Fruit fly (Drosophila melanogaster) whole organism, pupa: ENCODE data around the gene Oatp33Ea.

Source experiments
- CG10348 ChIP-seq: fragments of 200-800 bp; sonication (Bioruptor generic); IDR thresholded peaks from 2 replicates; pipeline ENCODE4 v1.3.6; 2022; ENCODE audit warnings: missing biosample characterization, missing genetic modification characterization
- CG12605 ChIP-seq: fragments of 200-800 bp; sonication (Bioruptor generic); IDR thresholded peaks from 2 replicates; pipeline ENCODE4 v1.3.6; 2022; ENCODE audit warnings: missing biosample characterization, missing genetic modification characterization
- CG13204 ChIP-seq: fragments of 200-800 bp; sonication (Bioruptor generic); optimal IDR thresholded peaks from 2 replicates; lab custom pipeline; 2018; ENCODE audit warnings: missing biosample characterization, mild to moderate bottlenecking, missing genetic modification characterization, moderate library complexity
- CG14655 ChIP-seq: fragments of 200-800 bp; sonication (Bioruptor generic); optimal IDR thresholded peaks from 3 replicates; lab custom pipeline; 2017; ENCODE audit warnings: mild to moderate bottlenecking, missing biosample characterization, missing genetic modification reagents, missing genetic modification characterization
- CG15710 ChIP-seq: fragments of 200-800 bp; sonication (Bioruptor generic); optimal IDR thresholded peaks from 2 replicates; lab custom pipeline; 2018; ENCODE audit warnings: missing biosample characterization, mild to moderate bottlenecking, missing genetic modification characterization, moderate library complexity
- CG17806 ChIP-seq: fragments of 200-800 bp; sonication (Bioruptor generic); optimal IDR thresholded peaks from 2 replicates; lab custom pipeline; 2018; ENCODE audit warnings: missing biosample characterization, mild to moderate bottlenecking, missing genetic modification characterization, moderate library complexity
- CG32121 ChIP-seq: fragments of 200-800 bp; sonication (Bioruptor generic); IDR thresholded peaks from 2 replicates; pipeline ENCODE4 v1.3.6; 2022; ENCODE audit warnings: missing biosample characterization, missing genetic modification characterization
- CG34367 ChIP-seq: fragments of 200-800 bp; sonication (Bioruptor generic); optimal IDR thresholded peaks from 2 replicates; lab custom pipeline; 2018; ENCODE audit warnings: missing biosample characterization, mild to moderate bottlenecking, missing genetic modification characterization
- CG4496 ChIP-seq: fragments of 200-800 bp; sonication (Bioruptor generic); IDR thresholded peaks from 3 replicates; pipeline ENCODE4 v1.3.6; 2022; ENCODE audit warnings: missing biosample characterization, missing genetic modification characterization
- CG8159 ChIP-seq: fragments of 200-800 bp; sonication (Bioruptor generic); optimal IDR thresholded peaks from 3 replicates; lab custom pipeline; 2018; ENCODE audit warnings: missing biosample characterization, mild to moderate bottlenecking, missing genetic modification characterization, moderate library complexity
- CG8301 ChIP-seq: fragments of 200-800 bp; sonication (Bioruptor generic); optimal IDR thresholded peaks from 2 replicates; lab custom pipeline; 2018; ENCODE audit warnings: missing biosample characterization, mild to moderate bottlenecking, missing genetic modification characterization
- CG9948 ChIP-seq: fragments of 200-800 bp; sonication (Bioruptor generic); optimal IDR thresholded peaks from 2 replicates; lab custom pipeline; 2018; ENCODE audit warnings: missing biosample characterization, mild to moderate bottlenecking, missing genetic modification characterization, moderate library complexity
- D1 ChIP-seq: fragments of 200-800 bp; sonication (Bioruptor generic); optimal IDR thresholded peaks from 2 replicates; lab custom pipeline; 2018; ENCODE audit warnings: missing biosample characterization, mild to moderate bottlenecking, missing genetic modification characterization, moderate library complexity
- EcR ChIP-seq: fragments of 200-800 bp; sonication (Bioruptor generic); optimal IDR thresholded peaks from 3 replicates; lab custom pipeline; 2019; ENCODE audit warnings: missing biosample characterization, missing genetic modification characterization, mild to moderate bottlenecking, moderate library complexity, missing genetic modification reagents
- Ets98B ChIP-seq: fragments of 200-800 bp; sonication (Bioruptor generic); IDR thresholded peaks from 2 replicates; pipeline ENCODE4 v1.3.6; 2022; ENCODE audit warnings: missing biosample characterization, missing genetic modification characterization
- Pif1A ChIP-seq: fragments of 200-800 bp; sonication (Bioruptor generic); optimal IDR thresholded peaks from 3 replicates; lab custom pipeline; 2016; ENCODE audit warnings: missing biosample characterization, missing genetic modification characterization
- Pif1B ChIP-seq: fragments of 200-800 bp; sonication (Bioruptor generic); optimal IDR thresholded peaks from 3 replicates; lab custom pipeline; 2016; ENCODE audit warnings: missing biosample characterization, missing genetic modification characterization
- Snoo ChIP-seq: fragments of 200-800 bp; sonication (Bioruptor generic); optimal IDR thresholded peaks from 3 replicates; lab custom pipeline; 2017; ENCODE audit warnings: missing biosample characterization, mild to moderate bottlenecking, missing genetic modification characterization, inconsistent platforms
- fd96Ca ChIP-seq: fragments of 200-800 bp; sonication (Bioruptor generic); IDR thresholded peaks from 3 replicates; pipeline ENCODE4 v1.3.6; 2022; ENCODE audit warnings: missing biosample characterization, missing genetic modification characterization
- gl ChIP-seq: fragments of 200-800 bp; sonication (Bioruptor generic); optimal IDR thresholded peaks from 2 replicates; lab custom pipeline; 2018; ENCODE audit warnings: missing biosample characterization, mild to moderate bottlenecking, missing genetic modification characterization
- rn ChIP-seq: fragments of 200-800 bp; sonication (Bioruptor generic); IDR thresholded peaks from 2 replicates; pipeline ENCODE4 v1.3.6; 2022; ENCODE audit warnings: missing biosample characterization, missing genetic modification characterization

Gene Oatp33Ea

dm6 chr2L:12485897-12486615 lies 40.3 kb upstream of the Oatp33Ea start:
- TF ChIP-seq CG32121 (GFP tag; lab: Robert Waterston, UW) = no peak
- peak; percentile 21 for TF ChIP-seq CG8159 (tag; lab: Kevin White, UChicago)
- no peak for TF ChIP-seq Pif1B (GFP tag; lab: Kevin White, UChicago)
- peak; percentile 10 for TF ChIP-seq CG14655 (GFP tag; lab: Kevin White, UChicago)
- TF ChIP-seq Ets98B (GFP tag; lab: Robert Waterston, UW) = no peak
- TF ChIP-seq, all 21 proteins: peak for 2

- TF ChIP-seq gl (tag; lab: Kevin White, UChicago) (peak; percentile 92), EcR (GFP tag; lab: Kevin White, UChicago) (peak; percentile 70), CG4496 (GFP tag; lab: Robert Waterston, UW) (peak; percentile 96), CG8159 (tag; lab: Kevin White, UChicago) (peak; percentile 95), CG8301 (tag; lab: Kevin White, UChicago) (peak; percentile 96), Ets98B (GFP tag; lab: Robert Waterston, UW) (peak; percentile 95), CG9948 (tag; lab: Kevin White, UChicago) (peak; percentile 95), CG14655 (GFP tag; lab: Kevin White, UChicago) (peak; percentile 96), CG13204 (GFP tag; lab: Kevin White, UChicago) (peak; percentile 86), CG17806 (tag; lab: Kevin White, UChicago) (peak; percentile 95), CG10348 (GFP tag; lab: Robert Waterston, UW) (peak; percentile 86), Pif1A (GFP tag; lab: Kevin White, UChicago) (peak; percentile 96), CG15710 (tag; lab: Kevin White, UChicago) (peak; percentile 97), fd96Ca (GFP tag; lab: Robert Waterston, UW) (peak; percentile 95), CG34367 (tag; lab: Kevin White, UChicago) (peak; percentile 94), CG32121 (GFP tag; lab: Robert Waterston, UW) (peak; percentile 96), Snoo (tag; lab: Kevin White, UChicago) (peak; percentile 93), D1 (tag; lab: Kevin White, UChicago) (peak; percentile 79), CG12605 (GFP tag; lab: Robert Waterston, UW) (peak; percentile 89), Pif1B (GFP tag; lab: Kevin White, UChicago) (peak; percentile 96), rn (peak; percentile 91)
Observed at dm6 chr2L:12483866-12484554, 38.3 kb upstream of the Oatp33Ea start.

dm6 chr2L:12483519-12483865 lies 37.8 kb upstream of the Oatp33Ea start:
- no peak for TF ChIP-seq CG8301 (tag; lab: Kevin White, UChicago)
- no peak for TF ChIP-seq rn
- TF ChIP-seq CG15710 (tag; lab: Kevin White, UChicago) = no peak
- TF ChIP-seq CG12605 (GFP tag; lab: Robert Waterston, UW) = no peak
- no peak for TF ChIP-seq CG9948 (tag; lab: Kevin White, UChicago)
- TF ChIP-seq CG10348 (GFP tag; lab: Robert Waterston, UW) = no peak
- no peak for TF ChIP-seq gl (tag; lab: Kevin White, UChicago)
- TF ChIP-seq CG13204 (GFP tag; lab: Kevin White, UChicago) = no peak
- TF ChIP-seq Pif1A (GFP tag; lab: Kevin White, UChicago) = no peak
- TF ChIP-seq D1 (tag; lab: Kevin White, UChicago) = no peak
- TF ChIP-seq fd96Ca (GFP tag; lab: Robert Waterston, UW) = no peak
- no peak for TF ChIP-seq CG4496 (GFP tag; lab: Robert Waterston, UW)
- TF ChIP-seq Pif1B (GFP tag; lab: Kevin White, UChicago) = no peak
- no peak for TF ChIP-seq CG34367 (tag; lab: Kevin White, UChicago)

- peak; percentile 22; the same call in 1 of the 2 replicates for TF ChIP-seq Ets98B (GFP tag; lab: Robert Waterston, UW)
- TF ChIP-seq Pif1B (GFP tag; lab: Kevin White, UChicago) = peak; percentile 7
- peak; percentile 46; the same call in 2 of the 3 replicates for TF ChIP-seq CG4496 (GFP tag; lab: Robert Waterston, UW)
- TF ChIP-seq gl (tag; lab: Kevin White, UChicago) = peak; percentile 57
- TF ChIP-seq D1 (tag; lab: Kevin White, UChicago) = peak; percentile 3
- TF ChIP-seq CG12605 (GFP tag; lab: Robert Waterston, UW) = no peak
Observed at dm6 chr2L:12482723-12483342, 37.1 kb upstream of the Oatp33Ea start.

- no peak for TF ChIP-seq Pif1B (GFP tag; lab: Kevin White, UChicago)
- TF ChIP-seq CG9948 (tag; lab: Kevin White, UChicago) = no peak
Observed at dm6 chr2L:12481758-12482157, 36.0 kb upstream of the Oatp33Ea start.
